Fruit fly (Drosophila melanogaster): ENCODE data around the gene Dus1.
A peak's percentile ranks its signal among the peaks of the same experiment; 100 is the strongest.

Dus1 gene

DNA sequence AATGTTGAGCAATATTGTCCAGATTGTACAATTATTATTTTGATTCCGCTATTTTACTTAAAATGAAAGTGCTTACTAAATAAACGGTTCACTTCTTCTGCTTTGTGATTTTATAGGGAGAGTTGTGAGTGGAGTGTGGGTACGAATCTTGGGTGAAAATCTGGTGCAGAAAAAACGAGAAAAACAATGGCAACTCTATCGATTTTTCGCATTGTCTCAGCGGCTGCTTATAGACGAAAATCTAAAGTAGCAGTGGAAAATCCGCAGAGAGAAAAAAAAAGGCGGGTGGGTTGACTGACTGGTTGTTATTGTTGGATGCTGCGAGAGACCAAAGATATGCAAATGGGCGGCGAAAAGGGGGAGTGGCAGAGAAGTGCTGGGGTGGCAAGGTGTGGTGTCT is 28.4 kb downstream of the Dus1 start:
- no peak for TF ChIP-seq Pif1B (GFP tag; optimal IDR thresholded peaks at IDR 0.05)
- no peak for TF ChIP-seq Snoo (tag; optimal IDR thresholded peaks at IDR 0.05)

DNA sequence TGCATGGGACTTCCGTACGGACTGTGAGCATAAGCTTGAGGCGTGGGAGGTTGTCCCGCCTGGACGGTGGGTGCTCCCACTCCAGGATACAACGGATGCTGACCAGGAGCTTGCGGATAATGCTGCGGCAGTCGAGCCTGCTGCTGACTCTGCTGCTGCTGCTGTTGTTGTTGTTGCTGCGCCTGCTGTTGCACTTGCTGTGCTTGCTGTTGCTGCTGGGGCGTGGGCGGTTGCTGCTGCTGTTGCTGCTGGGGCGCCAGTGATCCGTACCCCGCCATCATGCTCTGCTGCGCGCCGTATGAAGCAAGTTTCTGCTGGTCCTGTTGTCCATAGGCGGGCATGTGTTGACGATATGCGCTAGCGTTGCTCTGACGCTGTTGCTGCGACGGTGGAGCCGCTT is 30.1 kb downstream of the Dus1 start:
- no peak for TF ChIP-seq CG9948 (tag; optimal IDR thresholded peaks at IDR 0.05)
- TF ChIP-seq CG13204 (GFP tag; optimal IDR thresholded peaks at IDR 0.05): no peak
- TF ChIP-seq EcR (GFP tag; optimal IDR thresholded peaks at IDR 0.05): no peak
- TF ChIP-seq CG17806 (tag; optimal IDR thresholded peaks at IDR 0.05): no peak
- TF ChIP-seq CG8301 (tag; optimal IDR thresholded peaks at IDR 0.05): no peak
- TF ChIP-seq CG4496 (GFP tag; IDR thresholded peaks at IDR 0.05): no peak
- no peak for TF ChIP-seq gl (tag; optimal IDR thresholded peaks at IDR 0.05)
- no peak for TF ChIP-seq Ets98B (GFP tag; IDR thresholded peaks at IDR 0.05)
- no peak for TF ChIP-seq Snoo (tag; optimal IDR thresholded peaks at IDR 0.05)
- TF ChIP-seq fd96Ca (GFP tag; IDR thresholded peaks at IDR 0.05): no peak
- no peak for TF ChIP-seq CG8159 (tag; optimal IDR thresholded peaks at IDR 0.05)
- TF ChIP-seq CG15710 (tag; optimal IDR thresholded peaks at IDR 0.05): no peak
- TF ChIP-seq rn (GFP tag; IDR thresholded peaks at IDR 0.05): no peak
- no peak for TF ChIP-seq Pif1A (GFP tag; optimal IDR thresholded peaks at IDR 0.05)

dm6 chr2L:240176-240769 is 31.3 kb downstream of the Dus1 start:
- TF ChIP-seq EcR (GFP tag; optimal IDR thresholded peaks at IDR 0.05) (no peak), CG13204 (GFP tag; optimal IDR thresholded peaks at IDR 0.05) (no peak), Snoo (tag; optimal IDR thresholded peaks at IDR 0.05) (no peak), CG9948 (tag; optimal IDR thresholded peaks at IDR 0.05) (no peak), CG10348 (GFP tag; IDR thresholded peaks at IDR 0.05) (no peak)

dm6 chr2L:232187-232586 is 39.4 kb downstream of the Dus1 start, which contains the start of gene CG13693:
Gene CG13693, plus strand, starts transcription at chr2L:232487.
- TF ChIP-seq Pif1A (GFP tag; optimal IDR thresholded peaks at IDR 0.05) (no peak), CG12605 (GFP tag; IDR thresholded peaks at IDR 0.05) (no peak), CG15710 (tag; optimal IDR thresholded peaks at IDR 0.05) (no peak), CG9948 (tag; optimal IDR thresholded peaks at IDR 0.05) (no peak), Snoo (tag; optimal IDR thresholded peaks at IDR 0.05) (no peak), CG32121 (GFP tag; IDR thresholded peaks at IDR 0.05) (no peak), D1 (tag; optimal IDR thresholded peaks at IDR 0.05) (no peak), CG34367 (tag; optimal IDR thresholded peaks at IDR 0.05) (no peak), fd96Ca (GFP tag; IDR thresholded peaks at IDR 0.05) (no peak), CG14655 (GFP tag; optimal IDR thresholded peaks at IDR 0.05) (no peak), CG8301 (tag; optimal IDR thresholded peaks at IDR 0.05) (no peak), Ets98B (GFP tag; IDR thresholded peaks at IDR 0.05) (no peak), EcR (GFP tag; optimal IDR thresholded peaks at IDR 0.05) (no peak), CG8159 (tag; optimal IDR thresholded peaks at IDR 0.05) (no peak), gl (tag; optimal IDR thresholded peaks at IDR 0.05) (no peak), CG17806 (tag; optimal IDR thresholded peaks at IDR 0.05) (no peak)

- no peak for TF ChIP-seq gl (tag; optimal IDR thresholded peaks at IDR 0.05)
Observed at dm6 chr2L:228246-228645, 43.3 kb downstream of the Dus1 start.

dm6 chr2L:225386-225682 is 46.2 kb downstream of the Dus1 start:
- peak; percentile 16 for TF ChIP-seq EcR (GFP tag; optimal IDR thresholded peaks at IDR 0.05)
- TF ChIP-seq CG8159 (tag; optimal IDR thresholded peaks at IDR 0.05): no peak

DNA sequence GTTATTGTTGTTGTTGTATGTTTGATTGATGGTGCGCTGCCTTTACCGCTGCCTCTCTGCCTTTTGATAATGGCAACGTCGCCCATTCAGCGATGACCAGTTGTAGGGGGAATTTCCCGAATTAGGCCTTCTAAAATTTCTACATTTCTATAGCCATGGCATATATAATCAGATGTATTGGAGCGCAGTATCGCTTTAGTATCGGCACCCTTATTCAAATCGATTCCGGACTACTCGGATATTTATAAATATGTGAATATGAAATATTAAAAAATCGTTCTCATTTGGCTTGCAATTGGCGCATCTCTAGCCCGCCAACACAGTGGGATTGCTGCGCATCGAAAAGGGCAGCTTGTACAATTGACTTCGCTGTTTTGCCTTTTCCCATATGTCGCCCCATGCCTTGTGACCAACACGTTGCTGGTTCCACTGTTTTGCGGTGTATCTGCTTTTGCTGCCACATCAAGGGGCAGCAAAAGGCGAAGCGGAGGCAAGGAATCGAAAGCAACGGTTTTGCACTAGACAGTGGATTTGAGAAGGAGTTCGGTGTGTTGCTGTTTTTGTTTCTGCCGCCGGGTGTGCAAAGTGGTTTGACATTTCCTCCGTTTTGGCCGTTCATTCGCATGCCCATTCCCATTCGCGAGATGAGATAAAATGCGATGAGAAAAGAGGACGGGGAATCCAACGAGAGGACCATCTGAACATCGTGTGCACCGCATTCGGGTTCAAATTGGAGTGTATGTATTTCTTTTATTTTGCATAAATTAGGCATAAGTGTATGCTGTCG is 46.8 kb downstream of the Dus1 start:
- TF ChIP-seq D1 (tag; optimal IDR thresholded peaks at IDR 0.05) (peak; percentile 87), CG34367 (tag; optimal IDR thresholded peaks at IDR 0.05) (peak; percentile 82), CG8159 (tag; optimal IDR thresholded peaks at IDR 0.05) (peak; percentile 90), CG15710 (tag; optimal IDR thresholded peaks at IDR 0.05) (peak; percentile 92), CG9948 (tag; optimal IDR thresholded peaks at IDR 0.05) (peak; percentile 90), CG4496 (GFP tag; IDR thresholded peaks at IDR 0.05) (peak; percentile 79), Pif1B (GFP tag; optimal IDR thresholded peaks at IDR 0.05) (peak; percentile 92), Ets98B (GFP tag; IDR thresholded peaks at IDR 0.05) (peak; percentile 68), CG14655 (GFP tag; optimal IDR thresholded peaks at IDR 0.05) (peak; percentile 94), CG13204 (GFP tag; optimal IDR thresholded peaks at IDR 0.05) (peak; percentile 52), CG8301 (tag; optimal IDR thresholded peaks at IDR 0.05) (peak; percentile 85), CG12605 (GFP tag; IDR thresholded peaks at IDR 0.05) (peak; percentile 41; the same call in 1 of the 2 replicates), gl (tag; optimal IDR thresholded peaks at IDR 0.05) (peak; percentile 82), CG10348 (GFP tag; IDR thresholded peaks at IDR 0.05) (0 out of 2 replicates have a peak, but pooled peaks have one; percentile 9), rn (GFP tag; IDR thresholded peaks at IDR 0.05) (peak; percentile 62; the same call in 1 of the 2 replicates), EcR (GFP tag; optimal IDR thresholded peaks at IDR 0.05) (peak; percentile 76), fd96Ca (GFP tag; IDR thresholded peaks at IDR 0.05) (peak; percentile 85), Pif1A (GFP tag; optimal IDR thresholded peaks at IDR 0.05) (peak; percentile 93), Snoo (tag; optimal IDR thresholded peaks at IDR 0.05) (peak; percentile 82), CG17806 (tag; optimal IDR thresholded peaks at IDR 0.05) (peak; percentile 89), CG32121 (GFP tag; IDR thresholded peaks at IDR 0.05) (peak; percentile 62)
